Fruit fly (Drosophila melanogaster) whole organism, embryonic: ENCODE results near the gene teq.

Experiments used
- Antp ChIP-seq: fragments of 200-800 bp; sonication (Bioruptor generic); optimal IDR thresholded peaks from 3 replicates; lab custom pipeline; 2016; ENCODE audit warnings: missing biosample characterization, missing genetic modification characterization
- CG11093 ChIP-seq: fragments of 200-800 bp; sonication (Bioruptor generic); IDR thresholded peaks from 3 replicates; pipeline ENCODE4 v1.3.6; 2022; ENCODE audit warnings: missing biosample characterization, missing genetic modification characterization
- CG13424 ChIP-seq: fragments of 200-800 bp; sonication (Bioruptor generic); optimal IDR thresholded peaks from 2 replicates; lab custom pipeline; 2019; ENCODE audit warnings: missing biosample characterization, mild to moderate bottlenecking, missing genetic modification characterization, moderate library complexity
- CG13624 ChIP-seq: fragments of 200-800 bp; sonication (Bioruptor generic); optimal IDR thresholded peaks from 2 replicates; lab custom pipeline; 2016; ENCODE audit warnings: missing biosample characterization, missing genetic modification characterization
- CG14014 ChIP-seq: fragments of 200-800 bp; sonication (Bioruptor generic); IDR thresholded peaks from 2 replicates; pipeline ENCODE4 v1.3.6; 2022; ENCODE audit warnings: missing biosample characterization, missing genetic modification characterization
- CG1603 ChIP-seq: fragments of 200-800 bp; sonication (Bioruptor generic); optimal IDR thresholded peaks from 2 replicates; lab custom pipeline; 2019; ENCODE audit warnings: missing biosample characterization, mild to moderate bottlenecking, missing genetic modification characterization, moderate library complexity
- CG18476 ChIP-seq: fragments of 200-800 bp; sonication (Bioruptor generic); optimal IDR thresholded peaks from 2 replicates; lab custom pipeline; 2016; ENCODE audit warnings: missing biosample characterization, mild to moderate bottlenecking, missing genetic modification characterization
- CG30020 ChIP-seq: fragments of 200-800 bp; optimal IDR thresholded peaks from 2 replicates; lab custom pipeline; 2019; ENCODE audit warnings: missing biosample characterization, mild to moderate bottlenecking, missing genetic modification characterization, moderate library complexity
- CG32532 ChIP-seq: fragments of 200-800 bp; sonication (Bioruptor generic); IDR thresholded peaks from 2 replicates; pipeline ENCODE4 v1.3.6; 2022; ENCODE audit warnings: missing biosample characterization, missing genetic modification characterization
- CG33213 ChIP-seq: fragments of 200-800 bp; sonication (Bioruptor generic); optimal IDR thresholded peaks from 3 replicates; lab custom pipeline; 2016; ENCODE audit warnings: missing biosample characterization, missing genetic modification characterization
- CG3726 ChIP-seq: fragments of 200-800 bp; sonication (Bioruptor generic); IDR thresholded peaks from 3 replicates; pipeline ENCODE4, ENCODE4 v1.3.6; 2022; ENCODE audit warnings: missing biosample characterization, missing genetic modification characterization
- CG6175 ChIP-seq: fragments of 200-800 bp; sonication (Bioruptor generic); IDR thresholded peaks from 3 replicates; pipeline ENCODE4 v1.3.6; 2022; ENCODE audit warnings: missing biosample characterization, missing genetic modification characterization
- CG6689 ChIP-seq: fragments of 200-800 bp; sonication (Bioruptor generic); IDR thresholded peaks from 2 replicates; pipeline ENCODE4 v1.3.6; 2022; ENCODE audit warnings: missing biosample characterization, missing genetic modification characterization
- CTCF ChIP-seq: fragments of 200-800 bp; sonication (Bioruptor generic); optimal IDR thresholded peaks from 2 replicates; lab custom pipeline; 2017; ENCODE audit warnings: missing biosample characterization, mild to moderate bottlenecking, missing genetic modification characterization, moderate library complexity
- CrebB ChIP-seq: fragments of 200-800 bp; sonication (Bioruptor generic); optimal IDR thresholded peaks from 3 replicates; lab custom pipeline; 2018; ENCODE audit warnings: missing biosample characterization, mild to moderate bottlenecking, missing genetic modification characterization
- Dll ChIP-seq: fragments of 200-800 bp; sonication (Bioruptor generic); IDR thresholded peaks from 4 replicates; pipeline ENCODE4 v1.3.6; 2022; ENCODE audit warnings: missing biosample characterization, missing genetic modification characterization; ENCODE audit not compliant: partially characterized antibody
- Dp ChIP-seq: fragments of 200-800 bp; sonication (Bioruptor generic); optimal IDR thresholded peaks from 2 replicates; lab custom pipeline; 2018; ENCODE audit warnings: missing biosample characterization, mild to moderate bottlenecking, missing genetic modification characterization, moderate library complexity
- Fer1 ChIP-seq: fragments of 200-800 bp; sonication (Bioruptor generic); optimal IDR thresholded peaks from 2 replicates; lab custom pipeline; 2017; ENCODE audit warnings: missing biosample characterization, mild to moderate bottlenecking, missing genetic modification characterization
- H15 ChIP-seq: fragments of 200-800 bp; sonication (Bioruptor generic); IDR thresholded peaks from 3 replicates; pipeline ENCODE4 v1.3.6; 2022; ENCODE audit warnings: missing biosample characterization, missing genetic modification characterization
- HLH4C ChIP-seq: fragments of 200-800 bp; sonication (Bioruptor generic); IDR thresholded peaks from 3 replicates; pipeline ENCODE4 v1.3.6; 2022; ENCODE audit warnings: missing biosample characterization, missing genetic modification characterization; ENCODE audit not compliant: partially characterized antibody
- HmgZ ChIP-seq: fragments of 200-800 bp; sonication (Bioruptor generic); optimal IDR thresholded peaks from 2 replicates; lab custom pipeline; 2018; ENCODE audit warnings: missing biosample characterization, mild to moderate bottlenecking, missing genetic modification characterization
- Kr ChIP-seq: fragments of 200-800 bp; sonication (Bioruptor generic); optimal IDR thresholded peaks from 2 replicates; lab custom pipeline; 2017; ENCODE audit warnings: missing biosample characterization, mild to moderate bottlenecking, missing genetic modification characterization
- NC2β ChIP-seq: fragments of 200-800 bp; sonication (Bioruptor generic); optimal IDR thresholded peaks from 2 replicates; lab custom pipeline; 2016; ENCODE audit warnings: missing biosample characterization, missing genetic modification characterization
- NK7.1 ChIP-seq: fragments of 200-800 bp; sonication (Bioruptor generic); optimal IDR thresholded peaks from 3 replicates; lab custom pipeline; 2016; ENCODE audit warnings: missing biosample characterization, missing genetic modification characterization
- Opbp ChIP-seq: fragments of 200-800 bp; sonication (Bioruptor generic); IDR thresholded peaks from 3 replicates; pipeline ENCODE4 v1.3.6; 2022; ENCODE audit warnings: missing biosample characterization, missing genetic modification characterization; ENCODE audit not compliant: partially characterized antibody
- Scr ChIP-seq: fragments of 200-800 bp; sonication (Bioruptor generic); IDR thresholded peaks from 2 replicates; pipeline ENCODE4 v1.3.6; 2022; ENCODE audit warnings: missing biosample characterization, missing genetic modification characterization; ENCODE audit not compliant: partially characterized antibody
- ci ChIP-seq: fragments of 200-800 bp; sonication (Bioruptor generic); IDR thresholded peaks from 3 replicates; pipeline ENCODE4 v1.3.6; 2022; ENCODE audit warnings: missing biosample characterization, missing genetic modification characterization
- disco-r ChIP-seq: fragments of 200-800 bp; sonication (Bioruptor generic); optimal IDR thresholded peaks from 2 replicates; lab custom pipeline; 2016; ENCODE audit warnings: missing biosample characterization, missing genetic modification characterization
- dysf ChIP-seq: fragments of 200-800 bp; sonication (Bioruptor generic); IDR thresholded peaks from 3 replicates; pipeline ENCODE4 v1.3.6; 2022; ENCODE audit warnings: missing biosample characterization, missing genetic modification characterization
- en ChIP-seq: fragments of 200-800 bp; sonication (Bioruptor generic); optimal IDR thresholded peaks from 2 replicates; lab custom pipeline; 2016; ENCODE audit warnings: missing biosample characterization, missing genetic modification characterization
- gcm ChIP-seq: fragments of 200-800 bp; sonication (Bioruptor generic); optimal IDR thresholded peaks from 2 replicates; lab custom pipeline; 2019; ENCODE audit warnings: missing biosample characterization, mild to moderate bottlenecking, missing genetic modification characterization, moderate library complexity
- gsb-n ChIP-seq: fragments of 200-800 bp; sonication (Bioruptor generic); optimal IDR thresholded peaks from 3 replicates; lab custom pipeline; 2018; ENCODE audit warnings: missing biosample characterization, mild to moderate bottlenecking, missing genetic modification characterization
- her ChIP-seq: fragments of 200-800 bp; sonication (Bioruptor generic); optimal IDR thresholded peaks from 2 replicates; lab custom pipeline; 2016; ENCODE audit warnings: missing biosample characterization, missing genetic modification characterization
- kah ChIP-seq: fragments of 200-800 bp; sonication (Bioruptor generic); optimal IDR thresholded peaks from 2 replicates; lab custom pipeline; 2018; ENCODE audit warnings: missing biosample characterization, mild to moderate bottlenecking, missing genetic modification characterization
- knrl ChIP-seq: fragments of 200-800 bp; sonication (Bioruptor generic); IDR thresholded peaks from 3 replicates; pipeline ENCODE4 v1.3.6; 2022; ENCODE audit warnings: missing biosample characterization, missing genetic modification characterization; ENCODE audit not compliant: partially characterized antibody
- otp ChIP-seq: fragments of 200-800 bp; sonication (Bioruptor generic); IDR thresholded peaks from 3 replicates; pipeline ENCODE4, ENCODE4 v1.3.6; 2022; ENCODE audit warnings: missing biosample characterization, missing genetic modification characterization
- pita ChIP-seq: fragments of 200-800 bp; sonication (Bioruptor generic); optimal IDR thresholded peaks from 2 replicates; lab custom pipeline; 2017; ENCODE audit warnings: missing biosample characterization, mild to moderate bottlenecking, missing genetic modification characterization
- pros ChIP-seq: fragments of 200-800 bp; sonication (Bioruptor generic); optimal IDR thresholded peaks from 3 replicates; lab custom pipeline; 2019; ENCODE audit warnings: missing biosample characterization, mild to moderate bottlenecking, missing genetic modification characterization, moderate library complexity
- psq ChIP-seq: fragments of 200-800 bp; sonication (Bioruptor generic); optimal IDR thresholded peaks from 2 replicates; lab custom pipeline; 2017; ENCODE audit warnings: missing biosample characterization, missing genetic modification characterization
- sd ChIP-seq: fragments of 200-800 bp; sonication (Bioruptor generic); optimal IDR thresholded peaks from 3 replicates; lab custom pipeline; 2018; ENCODE audit warnings: missing biosample characterization, mild to moderate bottlenecking, missing genetic modification characterization, moderate library complexity
- slp2 ChIP-seq: fragments of 200-800 bp; sonication (Bioruptor generic); optimal IDR thresholded peaks from 2 replicates; lab custom pipeline; 2016; ENCODE audit warnings: missing biosample characterization, missing genetic modification characterization
- sqz ChIP-seq: fragments of 200-800 bp; sonication (Bioruptor generic); optimal IDR thresholded peaks from 3 replicates; lab custom pipeline; 2018; ENCODE audit warnings: missing biosample characterization, mild to moderate bottlenecking, missing genetic modification characterization
- stc ChIP-seq: fragments of 200-800 bp; sonication (Bioruptor generic); IDR thresholded peaks from 2 replicates; pipeline ENCODE4 v1.3.6; 2022; ENCODE audit warnings: missing biosample characterization, missing genetic modification characterization
- unc-4 ChIP-seq: fragments of 200-800 bp; sonication (Bioruptor generic); IDR thresholded peaks from 2 replicates; pipeline ENCODE4 v1.3.6; 2022; ENCODE audit warnings: missing biosample characterization, missing genetic modification characterization; ENCODE audit not compliant: partially characterized antibody
- vnd ChIP-seq: fragments of 200-800 bp; sonication (Bioruptor generic); IDR thresholded peaks from 3 replicates; pipeline ENCODE4 v1.3.6; 2022; ENCODE audit warnings: missing biosample characterization, missing genetic modification characterization; ENCODE audit not compliant: partially characterized antibody
- zf30C ChIP-seq: fragments of 200-800 bp; sonication (Bioruptor generic); optimal IDR thresholded peaks from 3 replicates; lab custom pipeline; 2018; ENCODE audit warnings: missing biosample characterization, mild to moderate bottlenecking, missing genetic modification characterization

Gene teq

dm6 chr3L:9052798-9053541 is 21.5 kb upstream of the teq start (continued):
- TF ChIP-seq CG13624 (GFP tag; lab: Kevin White, UChicago) (no peak), sqz (peak; percentile 43), Antp (GFP tag; lab: Kevin White, UChicago) (no peak), CG6689 (GFP tag; lab: Robert Waterston, UW) (no peak), Dll (GFP tag; lab: Robert Waterston, UW) (no peak), CG3726 (GFP tag; lab: Robert Waterston, UW) (0 out of 3 replicates have a peak, but pooled peaks have one; percentile 15), disco-r (no peak)

dm6 chr3L:9054239-9054638 is 20.2 kb upstream of the teq start:
- TF ChIP-seq gsb-n (peak; percentile 41), gcm (GFP tag; lab: Kevin White, UChicago) (peak; percentile 97), CrebB (tag; lab: Kevin White, UChicago) (no peak), CG13424 (tag; lab: Kevin White, UChicago) (no peak), pros (GFP tag; lab: Kevin White, UChicago) (peak; percentile 56)

DNA sequence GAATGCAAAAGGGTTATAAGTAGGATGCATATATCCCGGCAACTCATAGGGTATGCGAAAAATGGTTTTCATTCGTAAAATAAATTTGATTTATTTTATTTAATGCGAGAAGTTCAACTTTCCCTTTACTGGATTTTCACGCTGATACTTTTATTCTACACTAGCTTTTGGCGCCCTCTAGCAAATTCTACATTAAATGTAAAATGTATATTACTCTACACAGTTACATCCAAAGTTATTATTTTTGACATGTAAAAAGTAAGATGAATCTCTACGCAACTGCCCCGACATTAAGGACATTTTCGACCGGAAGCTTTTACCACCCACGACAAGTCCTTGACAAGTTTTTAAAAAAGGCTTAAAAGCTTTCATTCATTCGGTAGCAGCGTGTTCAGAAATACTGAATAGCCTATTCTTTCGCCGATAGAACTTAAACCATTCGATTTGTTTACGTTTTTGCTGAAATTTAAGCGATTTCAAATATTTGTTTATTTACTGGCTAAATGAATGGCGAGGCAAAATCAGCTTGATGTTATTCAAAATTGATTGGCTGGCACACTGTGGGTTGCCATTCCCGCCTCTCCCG is 19.5 kb upstream of the teq start:
- TF ChIP-seq dysf (GFP tag; lab: Robert Waterston, UW) (no peak), knrl (GFP tag; lab: Robert Waterston, UW) (peak; percentile 63), zf30C (GFP tag; lab: Kevin White, UChicago) (no peak), CG14014 (GFP tag; lab: Robert Waterston, UW) (no peak), CG30020 (tag; lab: Kevin White, UChicago) (no peak), Fer1 (no peak), CG18476 (no peak), CG11093 (GFP tag; lab: Robert Waterston, UW) (no peak), Kr (GFP tag; lab: Kevin White, UChicago) (no peak), H15 (no peak), vnd (0 out of 3 replicates have a peak, but pooled peaks have one; percentile 33), Scr (GFP tag; lab: Robert Waterston, UW) (peak; percentile 22), ci (0 out of 3 replicates have a peak, but pooled peaks have one; percentile 32), CG33213 (GFP tag; lab: Kevin White, UChicago) (no peak), HmgZ (peak; percentile 14), psq (GFP tag; lab: Kevin White, UChicago) (no peak), stc (GFP tag; lab: Robert Waterston, UW) (no peak), CG32532 (no peak), en (GFP tag; lab: Kevin White, UChicago) (no peak), HLH4C (GFP tag; lab: Robert Waterston, UW) (peak; percentile 28; the same call in 1 of the 3 replicates), CG6175 (GFP tag; lab: Robert Waterston, UW) (no peak), CTCF (GFP tag; lab: Kevin White, UChicago) (peak; percentile 93), CrebB (tag; lab: Kevin White, UChicago) (no peak), pita (peak; percentile 16), kah (GFP tag; lab: Kevin White, UChicago) (no peak), CG3726 (GFP tag; lab: Robert Waterston, UW) (no peak), NC2β (GFP tag; lab: Kevin White, UChicago) (no peak), NK7.1 (no peak), sd (peak; percentile 37), slp2 (GFP tag; lab: Kevin White, UChicago) (no peak), CG1603 (tag; lab: Kevin White, UChicago) (no peak), her (no peak), Dp (GFP tag; lab: Kevin White, UChicago) (no peak), otp (GFP tag; lab: Robert Waterston, UW) (no peak), unc-4 (GFP tag; lab: Robert Waterston, UW) (no peak), Opbp (GFP tag; lab: Robert Waterston, UW) (0 out of 3 replicates have a peak, but pooled peaks have one; percentile 41)
